Worm (Caenorhabditis elegans) whole organism, L1 larva: Measurements from ENCODE around the gene pqn-57.

Experiments
- ama-1 ChIP-seq: fragments of 150-350 bp; optimal IDR thresholded peaks from 2 replicates; lab custom pipeline; 2014
- blmp-1 ChIP-seq: fragments of 150-350 bp; optimal IDR thresholded peaks from 2 replicates; lab custom pipeline; 2014; ENCODE audit warnings: missing biosample characterization, missing genetic modification characterization
- ceh-82 ChIP-seq, 3 experiments: fragments of 150-350 bp in 1 of 3; sonication (generic microtip) in 2 of 3; optimal IDR thresholded peaks; 2 replicates each; lab custom pipeline; 2014 to 2017; ENCODE audit warnings: missing biosample characterization in 3 of 3, missing genetic modification characterization in 3 of 3
- ceh-88 ChIP-seq: fragments of 200-800 bp; sonication (Bioruptor generic); IDR thresholded peaks from 2 replicates; pipeline ENCODE4 v1.3.6; 2022; ENCODE audit warnings: missing genetic modification characterization, missing compliant biosample characterization
- dsc-1 ChIP-seq: sonication (generic microtip); optimal IDR thresholded peaks from 2 replicates; lab custom pipeline; 2016; ENCODE audit warnings: mild to moderate bottlenecking, missing genetic modification characterization, missing compliant biosample characterization
- efl-1 ChIP-seq, 4 experiments: fragments of 150-350 bp; optimal IDR thresholded peaks in 3 of 4; peaks in 1 of 4; 1 replicate in 1 of 4; 2 replicates in 3 of 4; lab custom pipeline; 2014; ENCODE audit warnings: missing biosample characterization in 2 of 4, missing genetic modification characterization in 2 of 4, missing genetic modification reagents in 2 of 4
- elt-2 ChIP-seq: sonication (generic microtip); optimal IDR thresholded peaks from 2 replicates; lab custom pipeline; 2016; ENCODE audit warnings: missing genetic modification characterization, mild to moderate bottlenecking, inconsistent platforms, missing compliant biosample characterization, missing genetic modification reagents
- elt-3 ChIP-seq, 6 experiments: fragments of 150-350 bp in 1 of 6; sonication (generic microtip); optimal IDR thresholded peaks; 2 replicates each; lab custom pipeline; 2017 to 2018; ENCODE audit warnings: missing biosample characterization in 6 of 6, missing genetic modification characterization in 6 of 6, inconsistent platforms in 1 of 6
- fkh-10 ChIP-seq: sonication (generic microtip); optimal IDR thresholded peaks from 2 replicates; lab custom pipeline; 2017; ENCODE audit warnings: missing biosample characterization, missing genetic modification reagents, missing genetic modification characterization
- fkh-8 ChIP-seq: sonication (generic microtip); optimal IDR thresholded peaks from 2 replicates; lab custom pipeline; 2016; ENCODE audit warnings: mild to moderate bottlenecking, missing genetic modification characterization, missing compliant biosample characterization
- fos-1 ChIP-seq: fragments of 150-350 bp; optimal IDR thresholded peaks from 2 replicates; lab custom pipeline; 2014; ENCODE audit warnings: missing biosample characterization, missing genetic modification characterization
- lin-13 ChIP-seq: fragments of 150-350 bp; optimal IDR thresholded peaks from 2 replicates; lab custom pipeline; 2014; ENCODE audit warnings: missing biosample characterization, missing genetic modification reagents, missing genetic modification characterization
- lin-35 ChIP-seq, 2 experiments: fragments of 150-350 bp; optimal IDR thresholded peaks; 2 replicates each; lab custom pipeline; 2014; ENCODE audit warnings: missing biosample characterization in 2 of 2, missing genetic modification characterization in 2 of 2, missing genetic modification reagents in 2 of 2
- mdl-1 ChIP-seq, 2 experiments: fragments of 150-350 bp; optimal IDR thresholded peaks; 2 replicates each; lab custom pipeline; 2014 to 2017; ENCODE audit warnings: missing biosample characterization in 2 of 2, missing genetic modification characterization in 2 of 2, inconsistent platforms in 1 of 2
- mef-2 ChIP-seq: fragments of 150-350 bp; optimal IDR thresholded peaks from 2 replicates; lab custom pipeline; 2014; ENCODE audit warnings: missing biosample characterization, missing genetic modification characterization
- mep-1 ChIP-seq: fragments of 150-350 bp; optimal IDR thresholded peaks from 2 replicates; lab custom pipeline; 2014; ENCODE audit warnings: missing biosample characterization, missing genetic modification characterization
- nhr-11 ChIP-seq: fragments of 150-350 bp; optimal IDR thresholded peaks from 2 replicates; lab custom pipeline; 2014; ENCODE audit warnings: missing biosample characterization, missing genetic modification characterization
- nhr-12 ChIP-seq: sonication (generic microtip); optimal IDR thresholded peaks from 2 replicates; lab custom pipeline; 2017; ENCODE audit warnings: missing biosample characterization, missing genetic modification characterization
- nhr-20 ChIP-seq: sonication (generic microtip); optimal IDR thresholded peaks from 2 replicates; lab custom pipeline; 2016; ENCODE audit warnings: mild to moderate bottlenecking, missing genetic modification characterization, missing compliant biosample characterization
- nhr-28 ChIP-seq: fragments of 150-350 bp; optimal IDR thresholded peaks from 2 replicates; lab custom pipeline; 2014; ENCODE audit warnings: missing biosample characterization, missing genetic modification characterization
- nhr-77 ChIP-seq: fragments of 150-350 bp; optimal IDR thresholded peaks from 2 replicates; lab custom pipeline; 2014; ENCODE audit warnings: missing biosample characterization, missing genetic modification characterization
- pqm-1 ChIP-seq: sonication (generic microtip); optimal IDR thresholded peaks from 3 replicates; lab custom pipeline; 2017; ENCODE audit warnings: missing biosample characterization, missing genetic modification characterization
- rnt-1 ChIP-seq: sonication (generic microtip); optimal IDR thresholded peaks from 2 replicates; lab custom pipeline; 2016; ENCODE audit warnings: mild to moderate bottlenecking, missing genetic modification characterization, moderate library complexity, missing compliant biosample characterization
- skn-1 ChIP-seq: fragments of 150-350 bp; optimal IDR thresholded peaks from 2 replicates; lab custom pipeline; 2014; ENCODE audit warnings: missing biosample characterization, missing genetic modification characterization
- sup-37 ChIP-seq: fragments of 200-800 bp; sonication (Bioruptor generic); optimal IDR thresholded peaks from 2 replicates; lab custom pipeline; 2018; ENCODE audit warnings: mild to moderate bottlenecking, missing genetic modification characterization, missing compliant biosample characterization
- swsn-7 ChIP-seq: sonication (generic microtip); optimal IDR thresholded peaks from 2 replicates; lab custom pipeline; 2016; ENCODE audit warnings: missing genetic modification characterization, missing compliant biosample characterization
- tbx-2 ChIP-seq: sonication (generic microtip); optimal IDR thresholded peaks from 2 replicates; lab custom pipeline; 2016; ENCODE audit warnings: missing genetic modification characterization, missing compliant biosample characterization
- unc-30 ChIP-seq: sonication (generic microtip); optimal IDR thresholded peaks from 2 replicates; lab custom pipeline; 2017; ENCODE audit warnings: missing biosample characterization, missing genetic modification characterization
- vab-15 ChIP-seq: sonication (generic microtip); optimal IDR thresholded peaks from 2 replicates; lab custom pipeline; 2017; ENCODE audit warnings: missing genotype, mild to moderate bottlenecking, missing genetic modification characterization, missing compliant biosample characterization
- zag-1 ChIP-seq: fragments of 150-350 bp; optimal IDR thresholded peaks from 2 replicates; lab custom pipeline; 2014; ENCODE audit warnings: missing biosample characterization, missing genetic modification characterization
- zip-4 ChIP-seq: fragments of 200-800 bp; sonication (Bioruptor generic); optimal IDR thresholded peaks from 2 replicates; lab custom pipeline; 2018; ENCODE audit warnings: mild to moderate bottlenecking, missing genetic modification characterization, moderate library complexity, missing compliant biosample characterization
- ztf-11 ChIP-seq, 2 experiments: sonication (generic microtip); optimal IDR thresholded peaks; 2 replicates each; lab custom pipeline; 2016 to 2017; ENCODE audit warnings: missing genetic modification characterization in 2 of 2, missing biosample characterization in 1 of 2, missing compliant biosample characterization in 1 of 2
- ztf-4 ChIP-seq: fragments of 150-350 bp; optimal IDR thresholded peaks from 2 replicates; lab custom pipeline; 2014; ENCODE audit warnings: missing biosample characterization, missing genetic modification characterization

The pqn-57 gene

ce11 chrX:8286740-8287299 is 34.0 kb downstream of the pqn-57 start, which contains the start of gene sec-16A.2 (continued):
- TF ChIP-seq elt-2 (no peak), vab-15 (tag; lab: Kevin White, UChicago) (peak; percentile 67), tbx-2 (tag; lab: Kevin White, UChicago) (peak; percentile 62), lin-13 (GFP tag; lab: Kevin White, UChicago) (peak; percentile 61), rnt-1 (peak; percentile 61), nhr-20 (tag; lab: Kevin White, UChicago) (peak; percentile 68), ztf-11 (tag; optimal IDR thresholded peaks at IDR 0.05; lab: Kevin White, UChicago) (peak in 1 of 2 experiments; percentile 1), mdl-1 (tag; optimal IDR thresholded peaks at IDR 0.05; lab: Kevin White, UChicago) (peak in 1 of 2 experiments; percentile 78), skn-1 (tag; lab: Kevin White, UChicago) (peak; percentile 27), elt-3 (tag; optimal IDR thresholded peaks at IDR 0.05; lab: Kevin White, UChicago) (peak in 1 of 6 experiments; percentile 30), mef-2 (tag; lab: Kevin White, UChicago) (no peak), fkh-10 (GFP tag; lab: Kevin White, UChicago) (no peak), ama-1 (lab: Kevin White, UChicago) (no peak), dsc-1 (tag; lab: Kevin White, UChicago) (peak; percentile 14), zag-1 (tag; lab: Kevin White, UChicago) (no peak), swsn-7 (tag; lab: Kevin White, UChicago) (peak; percentile 63), ceh-88 (GFP tag; lab: Robert Waterston, UW) (no peak), mep-1 (tag; lab: Kevin White, UChicago) (peak; percentile 56), nhr-77 (tag; lab: Kevin White, UChicago) (peak; percentile 25), unc-30 (tag; lab: Kevin White, UChicago) (no peak), ztf-4 (tag; lab: Kevin White, UChicago) (no peak), ceh-82 (tag; optimal IDR thresholded peaks at IDR 0.05; lab: Kevin White, UChicago) (peak; percentile 42 to 67 (median 49))
- TF ChIP-seq, all 84 proteins: peak for 35

- TF ChIP-seq skn-1 (tag; lab: Kevin White, UChicago) = peak; percentile 73
- peak; percentile 18 for TF ChIP-seq zip-4 (GFP tag; lab: Kevin White, UChicago)
- TF ChIP-seq nhr-12 (tag; lab: Kevin White, UChicago) = no peak
- no peak for TF ChIP-seq lin-35 (GFP tag; optimal IDR thresholded peaks at IDR 0.05; lab: Kevin White, UChicago)
- no peak for TF ChIP-seq sup-37 (GFP tag; lab: Kevin White, UChicago)
Measured at ce11 chrX:8286164-8286563, 34.6 kb downstream of the pqn-57 start.

ce11 chrX:8285169-8285796 is 35.5 kb downstream of the pqn-57 start, which contains the start of the genes fis-2 and F13B9.2:
fis-2 (minus strand) TSS chrX:8285219.
F13B9.2 (plus strand) TSS chrX:8285683.
- TF ChIP-seq blmp-1 (tag; lab: Kevin White, UChicago) = peak; percentile 82
- TF ChIP-seq fos-1 (tag; lab: Kevin White, UChicago) = no peak
- no peak for TF ChIP-seq elt-2
- no peak for TF ChIP-seq efl-1 (optimal IDR thresholded peaks at IDR 0.05; lab: Kevin White, UChicago)
- TF ChIP-seq efl-1 (GFP tag; optimal IDR thresholded peaks at IDR 0.05 in 1 of 2; lab: Kevin White, UChicago) = peak in 1 of 2 experiments; percentile 74

- TF ChIP-seq nhr-11 (no peak), pqm-1 (tag; lab: Kevin White, UChicago) (no peak), nhr-28 (tag; lab: Kevin White, UChicago) (no peak), fkh-8 (tag; lab: Kevin White, UChicago) (no peak), blmp-1 (tag; lab: Kevin White, UChicago) (no peak)
- TF ChIP-seq, all 84 proteins: peak for 0
Measured at ce11 chrX:8284003-8284402, 36.8 kb downstream of the pqn-57 start.
